Worm (Caenorhabditis elegans) whole organism, L4 larva: ENCODE results near the gene srg-38.

ENCODE experiments used
- F10B5.3 ChIP-seq: sonication (generic microtip); optimal IDR thresholded peaks from 2 replicates; lab custom pipeline; 2016; ENCODE audit warnings: mild to moderate bottlenecking, missing genetic modification characterization, missing compliant biosample characterization
- F26F4.8 ChIP-seq: fragments of 200-800 bp; sonication (Bioruptor generic); conservative IDR thresholded peaks from 2 replicates; pipeline ENCODE4 v1.3.6; 2022; ENCODE audit warnings: missing genetic modification characterization, missing compliant biosample characterization
- R02D3.7 ChIP-seq: fragments of 150-350 bp; sonication (generic microtip); optimal IDR thresholded peaks from 3 replicates; lab custom pipeline; 2014; ENCODE audit warnings: missing biosample characterization, missing genetic modification characterization
- T20F7.1 ChIP-seq: fragments of 200-800 bp; sonication (Bioruptor generic); optimal IDR thresholded peaks from 2 replicates; lab custom pipeline; 2018; ENCODE audit warnings: mild to moderate bottlenecking, missing genetic modification characterization, missing compliant biosample characterization
- Y75B8A.6 ChIP-seq: fragments of 200-800 bp; sonication (Bioruptor generic); IDR thresholded peaks from 2 replicates; pipeline ENCODE4 v1.3.6; 2022; ENCODE audit warnings: missing genetic modification reagents, missing genetic modification characterization, missing compliant biosample characterization
- ZK546.5 ChIP-seq, 2 experiments: sonication (generic microtip); optimal IDR thresholded peaks; 2 replicates each; lab custom pipeline; 2017; ENCODE audit warnings: missing biosample characterization in 2 of 2, missing genetic modification characterization in 2 of 2
- aly-2 ChIP-seq: sonication (generic microtip); optimal IDR thresholded peaks from 2 replicates; lab custom pipeline; 2018; ENCODE audit warnings: missing biosample characterization, missing genetic modification characterization
- attf-4 ChIP-seq: sonication (generic microtip); optimal IDR thresholded peaks from 3 replicates; lab custom pipeline; 2017; ENCODE audit warnings: missing biosample characterization, missing genetic modification characterization
- ceh-28 ChIP-seq: fragments of 150-350 bp; optimal IDR thresholded peaks from 2 replicates; lab custom pipeline; 2014; ENCODE audit warnings: missing biosample characterization, missing genetic modification reagents, missing genetic modification characterization
- ceh-44 ChIP-seq: fragments of 200-800 bp; sonication (Bioruptor generic); IDR thresholded peaks from 2 replicates; pipeline ENCODE4 v1.3.6; 2022; ENCODE audit warnings: missing genetic modification reagents, missing genetic modification characterization, missing compliant biosample characterization
- cey-2 ChIP-seq: sonication (generic microtip); optimal IDR thresholded peaks from 3 replicates; lab custom pipeline; 2017; ENCODE audit warnings: missing genetic modification characterization, mild to moderate bottlenecking, missing compliant biosample characterization, antibody characterized with exemption, borderline replicate concordance; ENCODE audit not compliant: insufficient read depth
- ctbp-1 ChIP-seq: fragments of 200-800 bp; sonication (Bioruptor generic); IDR thresholded peaks from 2 replicates; pipeline ENCODE4 v1.3.6; 2022; ENCODE audit warnings: missing genetic modification reagents, missing genetic modification characterization, missing compliant biosample characterization
- dmd-8 ChIP-seq: fragments of 200-800 bp; sonication (Bioruptor generic); IDR thresholded peaks from 2 replicates; pipeline ENCODE4 v1.3.6; 2022; ENCODE audit warnings: missing genetic modification characterization, missing compliant biosample characterization
- dpl-1 ChIP-seq: fragments of 150-350 bp; optimal IDR thresholded peaks from 2 replicates; lab custom pipeline; 2014; ENCODE audit warnings: missing biosample characterization, missing genetic modification reagents, missing genetic modification characterization
- duxl-1 ChIP-seq: sonication (generic microtip); optimal IDR thresholded peaks from 2 replicates; lab custom pipeline; 2016; ENCODE audit warnings: mild to moderate bottlenecking, missing genetic modification characterization, moderate library complexity, missing compliant biosample characterization; ENCODE audit not compliant: poor library complexity
- egl-27 ChIP-seq: sonication (generic microtip); optimal IDR thresholded peaks from 3 replicates; lab custom pipeline; 2017; ENCODE audit warnings: missing biosample characterization, missing genetic modification reagents, missing genetic modification characterization
- egl-43 ChIP-seq: fragments of 200-800 bp; sonication (Bioruptor generic); IDR thresholded peaks from 2 replicates; pipeline ENCODE4 v1.3.6; 2022; ENCODE audit warnings: missing genetic modification reagents, missing genetic modification characterization, missing compliant biosample characterization
- fos-1 ChIP-seq: fragments of 150-350 bp; optimal IDR thresholded peaks from 2 replicates; lab custom pipeline; 2014; ENCODE audit warnings: missing biosample characterization, missing genetic modification characterization
- hlh-30 ChIP-seq: sonication (generic microtip); optimal IDR thresholded peaks from 2 replicates; lab custom pipeline; 2017; ENCODE audit warnings: antibody characterized with exemption, mild to moderate bottlenecking, missing genetic modification characterization, missing compliant biosample characterization; ENCODE audit not compliant: insufficient read depth
- hmg-1.1 ChIP-seq: fragments of 200-800 bp; sonication (Bioruptor generic); IDR thresholded peaks from 2 replicates; pipeline ENCODE4 v1.3.6; 2022; ENCODE audit warnings: missing genetic modification reagents, missing genetic modification characterization, missing compliant biosample characterization
- lin-1 ChIP-seq: fragments of 200-800 bp; sonication (Bioruptor generic); IDR thresholded peaks from 2 replicates; pipeline ENCODE4 v1.3.6; 2022; ENCODE audit warnings: missing genetic modification reagents, missing genetic modification characterization, missing compliant biosample characterization
- lin-29 ChIP-seq: fragments of 200-800 bp; sonication (Bioruptor generic); IDR thresholded peaks from 2 replicates; pipeline ENCODE4 v1.3.6; 2022; ENCODE audit warnings: missing genetic modification reagents, missing genetic modification characterization, missing compliant biosample characterization
- lin-38 ChIP-seq: fragments of 200-800 bp; sonication (Bioruptor generic); IDR thresholded peaks from 2 replicates; pipeline ENCODE4 v1.3.6; 2022; ENCODE audit warnings: missing genetic modification reagents, missing genetic modification characterization, missing compliant biosample characterization
- lin-39 ChIP-seq: fragments of 150-350 bp; optimal IDR thresholded peaks from 2 replicates; lab custom pipeline; 2014; ENCODE audit warnings: missing biosample characterization, missing genetic modification reagents, missing genetic modification characterization
- lir-3 ChIP-seq: sonication (generic microtip); optimal IDR thresholded peaks from 2 replicates; lab custom pipeline; 2016; ENCODE audit warnings: mild to moderate bottlenecking, missing genetic modification characterization, missing compliant biosample characterization
- mdt-29 ChIP-seq: fragments of 200-800 bp; sonication (Bioruptor generic); IDR thresholded peaks from 2 replicates; pipeline ENCODE4 v1.3.6; 2022; ENCODE audit warnings: missing genetic modification reagents, missing genetic modification characterization, missing compliant biosample characterization
- nhr-237 ChIP-seq: sonication (generic microtip); optimal IDR thresholded peaks from 2 replicates; lab custom pipeline; 2017; ENCODE audit warnings: missing biosample characterization, missing genetic modification characterization
- nhr-28 ChIP-seq: fragments of 150-350 bp; optimal IDR thresholded peaks from 2 replicates; lab custom pipeline; 2014; ENCODE audit warnings: missing biosample characterization, missing genetic modification characterization
- nhr-42 ChIP-seq: fragments of 200-800 bp; sonication (Bioruptor generic); IDR thresholded peaks from 2 replicates; pipeline ENCODE4 v1.3.6; 2022; ENCODE audit warnings: missing genetic modification characterization, missing compliant biosample characterization
- nhr-76 ChIP-seq: fragments of 150-350 bp; optimal IDR thresholded peaks from 2 replicates; lab custom pipeline; 2014; ENCODE audit warnings: missing biosample characterization, missing genetic modification characterization
- pha-4 ChIP-seq, 2 experiments: fragments of 150-350 bp in 1 of 2; fragments of 200-800 bp in 1 of 2; sonication (Bioruptor generic) in 1 of 2; IDR thresholded peaks in 1 of 2; optimal IDR thresholded peaks in 1 of 2; 2 replicates each; pipeline versions ENCODE4 v1.3.6 to Lab custom; 2014 to 2022; ENCODE audit warnings: missing genetic modification characterization in 2 of 2, missing genetic modification reagents in 2 of 2, missing biosample characterization in 1 of 2, missing compliant biosample characterization in 1 of 2
- pqm-1 ChIP-seq: sonication (generic microtip); optimal IDR thresholded peaks from 2 replicates; lab custom pipeline; 2017; ENCODE audit warnings: missing biosample characterization, missing genetic modification characterization
- rbr-2 ChIP-seq: sonication (generic microtip); optimal IDR thresholded peaks from 2 replicates; lab custom pipeline; 2016; ENCODE audit warnings: missing genotype, missing genetic modification characterization, missing compliant biosample characterization
- saeg-2 ChIP-seq: fragments of 200-800 bp; sonication (Bioruptor generic); IDR thresholded peaks from 2 replicates; pipeline ENCODE4 v1.3.6; 2022; ENCODE audit warnings: missing genetic modification reagents, missing genetic modification characterization, missing compliant biosample characterization
- set-16 ChIP-seq: fragments of 200-800 bp; sonication (Bioruptor generic); IDR thresholded peaks from 2 replicates; pipeline ENCODE4 v1.3.6; 2022; ENCODE audit warnings: missing genetic modification reagents, missing genetic modification characterization, missing compliant biosample characterization
- tag-97 ChIP-seq: fragments of 200-800 bp; sonication (Bioruptor generic); IDR thresholded peaks from 2 replicates; pipeline ENCODE4 v1.3.6; 2022; ENCODE audit warnings: missing genetic modification characterization, missing compliant biosample characterization
- zfp-2 ChIP-seq: sonication (generic microtip); optimal IDR thresholded peaks from 2 replicates; lab custom pipeline; 2016; ENCODE audit warnings: mild to moderate bottlenecking, missing genetic modification characterization, missing compliant biosample characterization
- zip-11 ChIP-seq: fragments of 200-800 bp; sonication (Bioruptor generic); IDR thresholded peaks from 2 replicates; pipeline ENCODE4 v1.3.6; 2022; ENCODE audit warnings: missing genetic modification characterization, missing compliant biosample characterization
- ztf-11 ChIP-seq: fragments of 150-350 bp; optimal IDR thresholded peaks from 2 replicates; lab custom pipeline; 2014; ENCODE audit warnings: missing biosample characterization, missing genetic modification characterization

Gene srg-38

ce11 chrV:11161791-11162190, 6.3 kb upstream of the srg-38 start, which contains the start of gene srg-41:
Gene srg-41, minus strand, starts transcription at chrV:11161891.
- TF ChIP-seq fos-1 (tag; lab: Kevin White, UChicago): no peak
- no peak for TF ChIP-seq dpl-1 (GFP tag; lab: Kevin White, UChicago)
- TF ChIP-seq nhr-76 (tag; lab: Kevin White, UChicago): no peak
- TF ChIP-seq T20F7.1 (GFP tag; lab: Kevin White, UChicago): no peak
- TF ChIP-seq hmg-1.1 (GFP tag; lab: Robert Waterston, UW): no peak
- TF ChIP-seq dmd-8 (GFP tag; lab: Robert Waterston, UW): no peak
- no peak for TF ChIP-seq lin-38 (GFP tag; lab: Robert Waterston, UW)
- no peak for TF ChIP-seq set-16
- TF ChIP-seq egl-43 (GFP tag; lab: Robert Waterston, UW): no peak
- no peak for TF ChIP-seq tag-97 (GFP tag; lab: Robert Waterston, UW)
- TF ChIP-seq zfp-2 (tag; lab: Kevin White, UChicago): no peak
- TF ChIP-seq aly-2 (tag; lab: Kevin White, UChicago): no peak

ce11 chrV:11157947-11158346, 2.5 kb upstream of the srg-38 start, which contains the start of gene srg-42:
Gene srg-42, minus strand, starts transcription at chrV:11158047.
- TF ChIP-seq F26F4.8 (GFP tag; lab: Robert Waterston, UW) (no peak), lir-3 (tag; lab: Kevin White, UChicago) (no peak), ceh-44 (no peak), R02D3.7 (tag; lab: Kevin White, UChicago) (no peak), pqm-1 (tag; lab: Kevin White, UChicago) (no peak), Y75B8A.6 (GFP tag; lab: Robert Waterston, UW) (no peak), saeg-2 (no peak), rbr-2 (tag; lab: Kevin White, UChicago) (no peak), mdt-29 (GFP tag; lab: Robert Waterston, UW) (no peak), nhr-42 (GFP tag; lab: Robert Waterston, UW) (no peak), cey-2 (tag; lab: Kevin White, UChicago) (no peak), nhr-28 (tag; lab: Kevin White, UChicago) (no peak), lin-39 (no peak), duxl-1 (tag; lab: Kevin White, UChicago) (no peak)
- TF ChIP-seq, all 104 proteins: peak for 0

ce11 chrV:11156589-11156988, 1.1 kb upstream of the srg-38 start:
- no peak for TF ChIP-seq pha-4 (GFP tag; IDR thresholded peaks at IDR 0.05; lab: Robert Waterston, UW)
- no peak for TF ChIP-seq pha-4 (tag; optimal IDR thresholded peaks at IDR 0.05; lab: Kevin White, UChicago)
- no peak for TF ChIP-seq hlh-30 (tag; lab: Kevin White, UChicago)
- TF ChIP-seq, all 104 proteins: peak for 0

ce11 chrV:11152333-11152732, 3.1 kb downstream of the srg-38 start, which contains the start of gene srg-39:
Gene srg-39, minus strand, starts transcription at chrV:11152433.
- TF ChIP-seq T20F7.1 (GFP tag; lab: Kevin White, UChicago): no peak
- TF ChIP-seq ctbp-1 (GFP tag; lab: Robert Waterston, UW): no peak
- TF ChIP-seq ceh-28: no peak
- TF ChIP-seq lin-1: no peak
- TF ChIP-seq zip-11: no peak
- TF ChIP-seq F10B5.3 (tag; lab: Kevin White, UChicago): no peak
- no peak for TF ChIP-seq lin-29 (GFP tag; lab: Robert Waterston, UW)
- TF ChIP-seq egl-27 (tag; lab: Kevin White, UChicago): no peak
- TF ChIP-seq ztf-11 (tag; lab: Kevin White, UChicago): no peak
- no peak for TF ChIP-seq fos-1 (tag; lab: Kevin White, UChicago)
- no peak for TF ChIP-seq nhr-237 (tag; lab: Kevin White, UChicago)
- no peak for TF ChIP-seq F26F4.8 (GFP tag; lab: Robert Waterston, UW)
- TF ChIP-seq attf-4 (tag; lab: Kevin White, UChicago): no peak
- TF ChIP-seq ZK546.5 (tag; optimal IDR thresholded peaks at IDR 0.05; lab: Kevin White, UChicago): no peak
- no peak for TF ChIP-seq lin-39
